Worm (Caenorhabditis elegans) whole organism, midembryonic: ENCODE results near the gene flwr-1.

Experiments
- cog-1 ChIP-seq: sonication (generic microtip); optimal IDR thresholded peaks from 2 replicates; lab custom pipeline; 2016; ENCODE audit warnings: missing genetic modification characterization, missing compliant biosample characterization
- klf-2 ChIP-seq: fragments of 200-800 bp; sonication (Bioruptor generic); conservative IDR thresholded peaks from 2 replicates; pipeline ENCODE4 v1.3.6; 2022; ENCODE audit warnings: missing genetic modification reagents, missing genetic modification characterization, missing compliant biosample characterization
- ref-1 ChIP-seq: fragments of 200-800 bp; sonication (Bioruptor generic); conservative IDR thresholded peaks from 2 replicates; pipeline ENCODE4 v1.3.6; 2022; ENCODE audit warnings: missing genetic modification reagents, missing genetic modification characterization, missing compliant biosample characterization

- TF ChIP-seq klf-2 (GFP tag; lab: Robert Waterston, UW): no peak
- TF ChIP-seq ref-1: no peak
- no peak for TF ChIP-seq cog-1 (tag; lab: Kevin White, UChicago)
These were observed 41.2 kb downstream of the flwr-1 start, which contains the start of gene ntr-2 for ce11 chrX:14928854-14929253.
